Fruit fly (Drosophila melanogaster): ENCODE results near the gene CG33271.

CG33271 gene

dm6 chr3L:11543681-11544299 is 33.5 kb downstream of the CG33271 start:
- peak; percentile 4 for TF ChIP-seq tio (GFP tag; optimal IDR thresholded peaks at IDR 0.05)
- 0 out of 2 replicates have a peak, but pooled peaks have one; percentile 16 for TF ChIP-seq lmd (GFP tag; IDR thresholded peaks at IDR 0.05)
- TF ChIP-seq Dip3 (GFP tag; optimal IDR thresholded peaks at IDR 0.05), result no peak
- peak; percentile 30 for TF ChIP-seq nom (GFP tag; optimal IDR thresholded peaks at IDR 0.05)
- no peak for TF ChIP-seq salm (tag; optimal IDR thresholded peaks at IDR 0.05)
- no peak for TF ChIP-seq CG12942 (GFP tag; optimal IDR thresholded peaks at IDR 0.05)
- no peak for TF ChIP-seq CG11723 (GFP tag; optimal IDR thresholded peaks at IDR 0.05)
- no peak for TF ChIP-seq ci (GFP tag; IDR thresholded peaks at IDR 0.05)
- TF ChIP-seq CG13624 (GFP tag; optimal IDR thresholded peaks at IDR 0.05), result no peak
- TF ChIP-seq CG11247 (GFP tag; IDR thresholded peaks at IDR 0.05), result 0 out of 2 replicates have a peak, but pooled peaks have one; percentile 30
- TF ChIP-seq HLH3B (GFP tag; IDR thresholded peaks at IDR 0.05), result 0 out of 2 replicates have a peak, but pooled peaks have one; percentile 15
- no peak for TF ChIP-seq gsb-n (tag; optimal IDR thresholded peaks at IDR 0.05)
- TF ChIP-seq hkb (optimal IDR thresholded peaks at IDR 0.05), result no peak
- 0 out of 2 replicates have a peak, but pooled peaks have one; percentile 20 for TF ChIP-seq hkb (GFP tag; IDR thresholded peaks at IDR 0.05)
- TF ChIP-seq CG4820 (GFP tag; optimal IDR thresholded peaks at IDR 0.05), result no peak
- TF ChIP-seq CG32532 (GFP tag; IDR thresholded peaks at IDR 0.05), result 0 out of 2 replicates have a peak, but pooled peaks have one; percentile 34
- TF ChIP-seq Ptx1 (GFP tag; IDR thresholded peaks at IDR 0.05), result 0 out of 2 replicates have a peak, but pooled peaks have one; percentile 7
- no peak for TF ChIP-seq abd-A (tag; optimal IDR thresholded peaks at IDR 0.05)
- no peak for TF ChIP-seq CG9215 (GFP tag; IDR thresholded peaks at IDR 0.05)

dm6 chr3L:11542948-11543347 is 34.3 kb downstream of the CG33271 start:
- no peak for TF ChIP-seq lilli (GFP tag; optimal IDR thresholded peaks at IDR 0.05)
- no peak for TF ChIP-seq zen (tag; optimal IDR thresholded peaks at IDR 0.05)
- no peak for TF ChIP-seq CG11456 (GFP tag; IDR thresholded peaks at IDR 0.05)
- TF ChIP-seq emc (GFP tag; optimal IDR thresholded peaks at IDR 0.05), result no peak
- TF ChIP-seq CG2120 (GFP tag; optimal IDR thresholded peaks at IDR 0.05), result peak; percentile 26
- peak; percentile 23; the same call in 1 of the 2 replicates for TF ChIP-seq slbo (GFP tag; IDR thresholded peaks at IDR 0.05)
- no peak for TF ChIP-seq sens-2 (GFP tag; IDR thresholded peaks at IDR 0.05)
- TF ChIP-seq CG34376 (GFP tag; optimal IDR thresholded peaks at IDR 0.05), result no peak
- no peak for TF ChIP-seq Jarid2 (GFP tag; optimal IDR thresholded peaks at IDR 0.05)
- TF ChIP-seq exex (tag; optimal IDR thresholded peaks at IDR 0.05), result no peak
- TF ChIP-seq CG4617 (GFP tag; optimal IDR thresholded peaks at IDR 0.05; ENCODE audit: borderline replicate concordance), result no peak
- peak; percentile 77 for TF ChIP-seq sens (GFP tag)
- TF ChIP-seq CG12769 (tag; optimal IDR thresholded peaks at IDR 0.05), result peak; percentile 45
- TF ChIP-seq Med (GFP tag), result peak; percentile 78
- peak; percentile 37; the same call in 1 of the 3 replicates for TF ChIP-seq dysf (GFP tag; IDR thresholded peaks at IDR 0.05)
- no peak for TF ChIP-seq Dref (GFP tag; IDR thresholded peaks at IDR 0.05)
- TF ChIP-seq trem (tag; optimal IDR thresholded peaks at IDR 0.05), result no peak
- no peak for TF ChIP-seq pnt (GFP tag; optimal IDR thresholded peaks at IDR 0.05)
- peak; percentile 55 for TF ChIP-seq grau (tag; optimal IDR thresholded peaks at IDR 0.05)
- TF ChIP-seq sd (tag; optimal IDR thresholded peaks at IDR 0.05), result peak; percentile 10
- TF ChIP-seq Meics (GFP tag; optimal IDR thresholded peaks at IDR 0.05), result peak; percentile 3
- no peak for TF ChIP-seq Dbx (GFP tag; IDR thresholded peaks at IDR 0.05)
- peak; percentile 16 for TF ChIP-seq CG2678 (tag; optimal IDR thresholded peaks at IDR 0.05)
- TF ChIP-seq Blimp-1 (GFP tag; optimal IDR thresholded peaks at IDR 0.05), result no peak
- 0 out of 2 replicates have a peak, but pooled peaks have one; percentile 33 for TF ChIP-seq Rfx (GFP tag; IDR thresholded peaks at IDR 0.05)
- no peak for TF ChIP-seq nerfin-1 (tag; optimal IDR thresholded peaks at IDR 0.05)
- TF ChIP-seq CG42726 (GFP tag; IDR thresholded peaks at IDR 0.05; ENCODE audit: partially characterized antibody), result no peak
- 0 out of 4 replicates have a peak, but pooled peaks have one; percentile 40 for TF ChIP-seq chinmo (GFP tag; IDR thresholded peaks at IDR 0.05; ENCODE audit: partially characterized antibody)
- TF ChIP-seq CG1024 (GFP tag; IDR thresholded peaks at IDR 0.05), result no peak

Measured in whole organism, embryonic.